Comparison of ENCODE assay signal across 4 fruit fly cellular contexts in the genomic region with DNA sequence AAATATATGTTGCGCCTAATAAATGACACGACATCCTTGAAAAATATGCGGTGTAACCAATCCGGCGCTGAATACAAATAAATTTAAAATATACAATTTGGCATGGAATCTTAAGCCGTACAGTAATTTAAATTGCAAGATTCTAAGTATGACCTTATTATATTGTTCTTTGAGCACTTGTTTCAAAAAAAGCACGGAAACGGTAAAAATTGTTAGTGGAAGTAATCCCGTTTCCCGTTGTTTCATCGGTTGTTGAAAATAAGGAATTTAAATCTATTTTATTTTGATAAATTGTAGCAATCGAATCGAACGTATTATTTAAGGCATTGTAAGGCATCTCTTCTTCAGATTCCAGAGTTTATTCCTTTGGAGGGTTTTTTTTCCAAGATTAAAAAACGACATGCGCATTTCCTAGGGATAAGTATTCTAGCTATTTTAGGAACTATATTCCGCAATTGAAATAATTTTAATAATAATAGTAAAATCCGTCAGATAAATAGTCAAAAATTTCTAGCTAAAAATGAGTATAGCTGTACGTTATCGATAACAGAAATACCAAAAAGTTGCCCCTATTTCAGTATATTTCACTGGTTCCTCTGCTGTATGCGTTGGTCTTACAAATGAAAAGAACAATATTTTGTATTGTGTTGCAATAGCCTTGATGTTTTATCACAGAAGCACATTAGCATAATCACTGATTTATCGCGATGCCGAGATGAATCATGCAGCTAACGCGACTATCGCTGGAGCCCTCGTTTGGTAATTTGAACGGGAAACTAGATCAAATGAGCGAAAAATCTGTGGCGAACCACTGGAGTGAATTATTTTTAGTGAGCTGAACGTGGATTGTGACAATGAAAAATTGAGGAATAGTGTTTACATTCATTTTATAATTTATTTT.
TF ChIP-seq lines count a peak whose summit lies in the region.

GATAd (plus strand) TSS at position 644 of the 901 bp plus-strand sequence.

- TF ChIP-seq CTCF in whole organism, embryonic (GFP tag; optimal IDR thresholded peaks at IDR 0.05; lab: Kevin White, UChicago) = peak; percentile 1

TF ChIP-seq in whole organism, adult, 20 proteins besides CTCF, POLR2A, EP300 and RAD21:
- TF ChIP-seq cnc (optimal IDR thresholded peaks at IDR 0.05; lab: Kevin White, UChicago) = no peak
- no peak for TF ChIP-seq Crg-1 (GFP tag; optimal IDR thresholded peaks at IDR 0.05; lab: Kevin White, UChicago)
- TF ChIP-seq CG11617 (GFP tag; optimal IDR thresholded peaks at IDR 0.05; lab: Kevin White, UChicago) = no peak
- TF ChIP-seq kay (GFP tag; lab: Kevin White, UChicago; ENCODE audit: borderline replicate concordance) = peak; percentile 98
- peak; percentile 15 for TF ChIP-seq CG12768 (GFP tag; optimal IDR thresholded peaks at IDR 0.05; lab: Kevin White, UChicago)
- peak; percentile 30 for TF ChIP-seq CG33017 (tag; optimal IDR thresholded peaks at IDR 0.05; lab: Kevin White, UChicago)
- TF ChIP-seq bab1 (GFP tag; optimal IDR thresholded peaks at IDR 0.05; lab: Kevin White, UChicago) = peak; percentile 41
- peak; percentile 38 for TF ChIP-seq pad (GFP tag; optimal IDR thresholded peaks at IDR 0.05; lab: Kevin White, UChicago)
- TF ChIP-seq CG7101 (tag; optimal IDR thresholded peaks at IDR 0.05; lab: Kevin White, UChicago) = peak; percentile 8
- peak; percentile 23 for TF ChIP-seq Mnt (GFP tag; optimal IDR thresholded peaks at IDR 0.05; lab: Kevin White, UChicago)

TF ChIP-seq in whole organism, embryonic, 481 proteins besides CTCF, POLR2A, EP300 and RAD21 (continues in another document):
- TF ChIP-seq PHDP (tag; optimal IDR thresholded peaks at IDR 0.05; lab: Kevin White, UChicago) = peak; percentile 19
- TF ChIP-seq sens (GFP tag; lab: Kevin White, UChicago) = peak; percentile 67
- TF ChIP-seq CG17385 (GFP tag; optimal IDR thresholded peaks at IDR 0.05; lab: Kevin White, UChicago) = no peak
- peak; percentile 47; the same call in 1 of the 2 replicates for TF ChIP-seq CG13287 (GFP tag; IDR thresholded peaks at IDR 0.05; lab: Robert Waterston, UW; ENCODE audit: partially characterized antibody)
- TF ChIP-seq CG2116 (GFP tag; optimal IDR thresholded peaks at IDR 0.05; lab: Kevin White, UChicago) = peak; percentile 25
- TF ChIP-seq lilli (GFP tag; optimal IDR thresholded peaks at IDR 0.05; lab: Kevin White, UChicago) = peak; percentile 16
- TF ChIP-seq br (optimal IDR thresholded peaks at IDR 0.05; lab: Kevin White, UChicago) = no peak
- no peak for TF ChIP-seq Ets65A (GFP tag; lab: Kevin White, UChicago)
- no peak for TF ChIP-seq Doc3 (GFP tag; IDR thresholded peaks at IDR 0.05; lab: Robert Waterston, UW; ENCODE audit: partially characterized antibody)
- peak; percentile 45 for TF ChIP-seq BEAF-32 (GFP tag; optimal IDR thresholded peaks at IDR 0.05; lab: Kevin White, UChicago)
- TF ChIP-seq YL-1 (GFP tag; optimal IDR thresholded peaks at IDR 0.05; lab: Kevin White, UChicago) = peak; percentile 16
- TF ChIP-seq CoRest (tag; optimal IDR thresholded peaks at IDR 0.05; lab: Kevin White, UChicago) = peak; percentile 24
- peak; percentile 62 for TF ChIP-seq Dref (GFP tag; IDR thresholded peaks at IDR 0.05; lab: Robert Waterston, UW)
- TF ChIP-seq CG13775 (GFP tag; optimal IDR thresholded peaks at IDR 0.05; lab: Kevin White, UChicago) = peak; percentile 20
- no peak for TF ChIP-seq CG11696 (GFP tag; IDR thresholded peaks at IDR 0.05; lab: Robert Waterston, UW)
- no peak for TF ChIP-seq CG32532 (GFP tag; IDR thresholded peaks at IDR 0.05; lab: Robert Waterston, UW)
- TF ChIP-seq CG2120 (GFP tag; optimal IDR thresholded peaks at IDR 0.05; lab: Kevin White, UChicago) = peak; percentile 9
- no peak for TF ChIP-seq Dbx (GFP tag; IDR thresholded peaks at IDR 0.05; lab: Robert Waterston, UW)
- no peak for TF ChIP-seq ERR (GFP tag; optimal IDR thresholded peaks at IDR 0.05; lab: Kevin White, UChicago)
- TF ChIP-seq cg (GFP tag; optimal IDR thresholded peaks at IDR 0.05; lab: Kevin White, UChicago) = no peak
- TF ChIP-seq CG12299 (tag; optimal IDR thresholded peaks at IDR 0.05; lab: Kevin White, UChicago) = peak; percentile 28
- no peak for TF ChIP-seq CG4820 (GFP tag; optimal IDR thresholded peaks at IDR 0.05; lab: Kevin White, UChicago)
- peak; percentile 3 for TF ChIP-seq ewg (GFP tag; optimal IDR thresholded peaks at IDR 0.05; lab: Kevin White, UChicago)
- TF ChIP-seq CG18619 (GFP tag; optimal IDR thresholded peaks at IDR 0.05; lab: Kevin White, UChicago) = no peak

TF ChIP-seq in whole organism, prepupa, 60 proteins besides CTCF, POLR2A, EP300 and RAD21:
- TF ChIP-seq fkh (GFP tag; optimal IDR thresholded peaks at IDR 0.05; lab: Kevin White, UChicago) = no peak
- peak; percentile 21 for TF ChIP-seq esn (GFP tag; optimal IDR thresholded peaks at IDR 0.05; lab: Kevin White, UChicago)
- TF ChIP-seq acj6 (GFP tag; optimal IDR thresholded peaks at IDR 0.05; lab: Kevin White, UChicago) = no peak
- TF ChIP-seq CG3919 (GFP tag; optimal IDR thresholded peaks at IDR 0.05; lab: Kevin White, UChicago) = no peak
- TF ChIP-seq Sox14 (GFP tag; optimal IDR thresholded peaks at IDR 0.05; lab: Kevin White, UChicago) = peak; percentile 20
- TF ChIP-seq CG3032 (tag; optimal IDR thresholded peaks at IDR 0.05; lab: Kevin White, UChicago) = peak; percentile 1
- no peak for TF ChIP-seq CG15336 (GFP tag; IDR thresholded peaks at IDR 0.05; lab: Robert Waterston, UW)
- TF ChIP-seq achi (GFP tag; optimal IDR thresholded peaks at IDR 0.05; lab: Kevin White, UChicago) = no peak
- TF ChIP-seq net (GFP tag; optimal IDR thresholded peaks at IDR 0.05; lab: Kevin White, UChicago) = no peak
- no peak for TF ChIP-seq topi (GFP tag; optimal IDR thresholded peaks at IDR 0.05; lab: Kevin White, UChicago)
- TF ChIP-seq CG8632 (GFP tag; optimal IDR thresholded peaks at IDR 0.05; lab: Kevin White, UChicago) = no peak
- peak; percentile 28 for TF ChIP-seq dsx (GFP tag; optimal IDR thresholded peaks at IDR 0.05; lab: Kevin White, UChicago; ENCODE audit: poor library complexity, severe bottlenecking)
- peak; percentile 41 for TF ChIP-seq Eip78C (GFP tag; lab: Kevin White, UChicago)
- no peak for TF ChIP-seq dac (GFP tag; optimal IDR thresholded peaks at IDR 0.05; lab: Kevin White, UChicago)
- TF ChIP-seq vri (GFP tag; optimal IDR thresholded peaks at IDR 0.05; lab: Kevin White, UChicago) = peak; percentile 16
- TF ChIP-seq CG8319 (GFP tag; optimal IDR thresholded peaks at IDR 0.05; lab: Kevin White, UChicago) = no peak
- TF ChIP-seq CG6808 (GFP tag; optimal IDR thresholded peaks at IDR 0.05; lab: Kevin White, UChicago) = no peak
- no peak for TF ChIP-seq CG6792 (GFP tag; optimal IDR thresholded peaks at IDR 0.05; lab: Kevin White, UChicago)
- no peak for TF ChIP-seq CG34406 (GFP tag; optimal IDR thresholded peaks at IDR 0.05; lab: Kevin White, UChicago)

TF ChIP-seq in whole organism, wandering third instar larva, 38 proteins besides CTCF, POLR2A, EP300 and RAD21:
- TF ChIP-seq Hr78 (GFP tag; optimal IDR thresholded peaks at IDR 0.05; lab: Kevin White, UChicago) = no peak
- no peak for TF ChIP-seq Mio (GFP tag; optimal IDR thresholded peaks at IDR 0.05; lab: Kevin White, UChicago)
- TF ChIP-seq Rel (GFP tag; optimal IDR thresholded peaks at IDR 0.05; lab: Kevin White, UChicago) = no peak
- peak; percentile 35 for TF ChIP-seq Rel (tag; optimal IDR thresholded peaks at IDR 0.05; lab: Kevin White, UChicago)
- TF ChIP-seq lola (GFP tag; optimal IDR thresholded peaks at IDR 0.05; lab: Kevin White, UChicago) = no peak
- no peak for TF ChIP-seq Jra (GFP tag; optimal IDR thresholded peaks at IDR 0.05; lab: Kevin White, UChicago)
- no peak for TF ChIP-seq Dif (GFP tag; optimal IDR thresholded peaks at IDR 0.05; lab: Kevin White, UChicago; ENCODE audit: partially characterized antibody)
- no peak for TF ChIP-seq pan (optimal IDR thresholded peaks at IDR 0.05; lab: Kevin White, UChicago)
- TF ChIP-seq tai (GFP tag; optimal IDR thresholded peaks at IDR 0.05; lab: Kevin White, UChicago) = no peak
- peak; percentile 50 for TF ChIP-seq Hr83 (GFP tag; optimal IDR thresholded peaks at IDR 0.05; lab: Kevin White, UChicago; ENCODE audit: poor library complexity, severe bottlenecking)
- TF ChIP-seq dsf (GFP tag; optimal IDR thresholded peaks at IDR 0.05; lab: Kevin White, UChicago; ENCODE audit: borderline replicate concordance) = no peak
- TF ChIP-seq Abd-B (GFP tag; optimal IDR thresholded peaks at IDR 0.05; lab: Kevin White, UChicago) = no peak
- TF ChIP-seq CG32264 (GFP tag; optimal IDR thresholded peaks at IDR 0.05; lab: Kevin White, UChicago) = no peak
- TF ChIP-seq Dfd (GFP tag; optimal IDR thresholded peaks at IDR 0.05; lab: Kevin White, UChicago) = no peak
- no peak for TF ChIP-seq GATAd (GFP tag; optimal IDR thresholded peaks at IDR 0.05; lab: Kevin White, UChicago)
- TF ChIP-seq brk (GFP tag; optimal IDR thresholded peaks at IDR 0.05; lab: Kevin White, UChicago) = peak; percentile 56
- TF ChIP-seq Myc (optimal IDR thresholded peaks at IDR 0.05; lab: Kevin White, UChicago) = peak; percentile 71
- no peak for TF ChIP-seq CrebA (GFP tag; optimal IDR thresholded peaks at IDR 0.05; lab: Kevin White, UChicago; ENCODE audit: borderline replicate concordance)
- peak; percentile 2 for TF ChIP-seq woc (GFP tag; optimal IDR thresholded peaks at IDR 0.05; lab: Kevin White, UChicago)
- no peak for TF ChIP-seq foxo (GFP tag; optimal IDR thresholded peaks at IDR 0.05; lab: Kevin White, UChicago)
- no peak for TF ChIP-seq psq (GFP tag; optimal IDR thresholded peaks at IDR 0.05; lab: Kevin White, UChicago)
- no peak for TF ChIP-seq Vsx2 (GFP tag; optimal IDR thresholded peaks at IDR 0.05; lab: Kevin White, UChicago; ENCODE audit: partially characterized antibody)
